Worm (Caenorhabditis elegans) whole organism, young adult: ENCODE measurements around the gene F44D12.2.

Experiments
- F49E8.2 ChIP-seq: sonication (generic microtip); optimal IDR thresholded peaks from 3 replicates; lab custom pipeline; 2017; ENCODE audit warnings: missing genetic modification characterization, mild to moderate bottlenecking, missing compliant biosample characterization, antibody characterized with exemption, moderate library complexity; ENCODE audit not compliant: insufficient read depth
- athp-1 ChIP-seq: sonication (generic microtip); optimal IDR thresholded peaks from 2 replicates; lab custom pipeline; 2017; ENCODE audit warnings: mild to moderate bottlenecking, missing genetic modification characterization, missing compliant biosample characterization
- tlf-1 ChIP-seq: fragments of 200-800 bp; sonication (Bioruptor generic); optimal IDR thresholded peaks from 2 replicates; lab custom pipeline; 2018; ENCODE audit warnings: mild to moderate bottlenecking, missing genetic modification characterization, missing compliant biosample characterization

- TF ChIP-seq tlf-1 (GFP tag; lab: Kevin White, UChicago) (no peak), athp-1 (tag; lab: Kevin White, UChicago) (no peak), F49E8.2 (tag; lab: Kevin White, UChicago) (no peak)
Observed at ce11 chrIV:9993403-9994132, 24.0 kb downstream of the F44D12.2 start.
